Fruit fly (Drosophila melanogaster): ENCODE measurements around the gene CG14238.

The CG14238 gene

dm6 chr3R:26494247-26494646 is 36.2 kb downstream of the CG14238 start (continued):
- peak; percentile 4 for TF ChIP-seq org-1 (GFP tag; optimal IDR thresholded peaks at IDR 0.05)
- TF ChIP-seq peb (GFP tag; IDR thresholded peaks at IDR 0.05), result no peak
- TF ChIP-seq psq (GFP tag; optimal IDR thresholded peaks at IDR 0.05), result no peak
- no peak for TF ChIP-seq Usf (GFP tag; optimal IDR thresholded peaks at IDR 0.05)
- no peak for TF ChIP-seq cas (GFP tag; IDR thresholded peaks at IDR 0.05)
- no peak for TF ChIP-seq crol (GFP tag; IDR thresholded peaks at IDR 0.05)
- no peak for TF ChIP-seq insv (GFP tag; optimal IDR thresholded peaks at IDR 0.05)
- no peak for TF ChIP-seq luna (GFP tag; optimal IDR thresholded peaks at IDR 0.05)
- peak; percentile 51 for TF ChIP-seq Ada2b (GFP tag; IDR thresholded peaks at IDR 0.05)
- TF ChIP-seq CG8281 (tag; optimal IDR thresholded peaks at IDR 0.05), result no peak
- no peak for TF ChIP-seq CG3163 (GFP tag; optimal IDR thresholded peaks at IDR 0.05)
- TF ChIP-seq chif (GFP tag; optimal IDR thresholded peaks at IDR 0.05), result no peak
- no peak for TF ChIP-seq CG30431 (GFP tag; optimal IDR thresholded peaks at IDR 0.05)
- TF ChIP-seq fru (optimal IDR thresholded peaks at IDR 0.05), result no peak
- no peak for TF ChIP-seq tin (GFP tag; optimal IDR thresholded peaks at IDR 0.05)
- TF ChIP-seq CG6791 (GFP tag; IDR thresholded peaks at IDR 0.05; ENCODE audit: partially characterized antibody), result no peak
- 0 out of 2 replicates have a peak, but pooled peaks have one; percentile 34 for TF ChIP-seq CG14441 (GFP tag; IDR thresholded peaks at IDR 0.05)
- TF ChIP-seq gro (GFP tag; optimal IDR thresholded peaks at IDR 0.05), result no peak
- TF ChIP-seq E2f1 (GFP tag; IDR thresholded peaks at IDR 0.05), result peak; percentile 34; the same call in 1 of the 2 replicates
- no peak for TF ChIP-seq MESR4 (GFP tag; optimal IDR thresholded peaks at IDR 0.05)
- TF ChIP-seq NfI (GFP tag; optimal IDR thresholded peaks at IDR 0.05), result no peak
- no peak for TF ChIP-seq hb (GFP tag; IDR thresholded peaks at IDR 0.05; ENCODE audit: partially characterized antibody)
- TF ChIP-seq so (GFP tag; IDR thresholded peaks at IDR 0.05), result no peak
- TF ChIP-seq CG10462 (GFP tag; optimal IDR thresholded peaks at IDR 0.05), result no peak
- TF ChIP-seq CG10321 (GFP tag; IDR thresholded peaks at IDR 0.05), result no peak
- TF ChIP-seq CG18011 (GFP tag; optimal IDR thresholded peaks at IDR 0.05), result no peak
- TF ChIP-seq CG7372 (GFP tag; IDR thresholded peaks at IDR 0.05), result no peak
- no peak for TF ChIP-seq Poxn (GFP tag; IDR thresholded peaks at IDR 0.05)
- peak; percentile 72 for TF ChIP-seq Med (GFP tag)
- TF ChIP-seq wor (GFP tag; IDR thresholded peaks at IDR 0.05), result no peak
- no peak for TF ChIP-seq CG13123 (GFP tag; optimal IDR thresholded peaks at IDR 0.05)
- peak; percentile 52 for TF ChIP-seq cwo (GFP tag; optimal IDR thresholded peaks at IDR 0.05)
- TF ChIP-seq tll (GFP tag; optimal IDR thresholded peaks at IDR 0.05), result no peak
- no peak for TF ChIP-seq fd96Cb (tag; optimal IDR thresholded peaks at IDR 0.05)
- TF ChIP-seq Abd-B (GFP tag; optimal IDR thresholded peaks at IDR 0.05), result no peak
- TF ChIP-seq Bgb (GFP tag; IDR thresholded peaks at IDR 0.05; ENCODE audit: partially characterized antibody), result no peak
- peak; percentile 35 for TF ChIP-seq CG13296 (GFP tag; optimal IDR thresholded peaks at IDR 0.05)
- TF ChIP-seq bigmax (GFP tag; optimal IDR thresholded peaks at IDR 0.05), result no peak
- TF ChIP-seq z (GFP tag; IDR thresholded peaks at IDR 0.05), result no peak
- no peak for TF ChIP-seq gcm (GFP tag; optimal IDR thresholded peaks at IDR 0.05)
- TF ChIP-seq CG1603 (tag; optimal IDR thresholded peaks at IDR 0.05), result no peak
- peak; percentile 63 for TF ChIP-seq CG15269 (tag; optimal IDR thresholded peaks at IDR 0.05)
- peak; percentile 33 for TF ChIP-seq D19B (GFP tag; optimal IDR thresholded peaks at IDR 0.05)
- no peak for TF ChIP-seq pnt (GFP tag; optimal IDR thresholded peaks at IDR 0.05)
- TF ChIP-seq Hsf (GFP tag; optimal IDR thresholded peaks at IDR 0.05), result peak; percentile 20
- no peak for TF ChIP-seq salm (tag; optimal IDR thresholded peaks at IDR 0.05)
- no peak for TF ChIP-seq bab2 (GFP tag; optimal IDR thresholded peaks at IDR 0.05)
- no peak for TF ChIP-seq TFAM (GFP tag; optimal IDR thresholded peaks at IDR 0.05)
- no peak for TF ChIP-seq jumu (GFP tag; optimal IDR thresholded peaks at IDR 0.05)
- no peak for TF ChIP-seq ham (GFP tag; IDR thresholded peaks at IDR 0.05)
- no peak for TF ChIP-seq CG9609 (GFP tag; optimal IDR thresholded peaks at IDR 0.05)
- TF ChIP-seq CG4617 (GFP tag; optimal IDR thresholded peaks at IDR 0.05; ENCODE audit: borderline replicate concordance), result no peak

Measured in whole organism, embryonic.